Worm (Caenorhabditis elegans): ENCODE results near the gene bath-37.

- TF ChIP-seq nhr-11 (tag; optimal IDR thresholded peaks at IDR 0.05) = no peak
- TF ChIP-seq dve-1 (tag; optimal IDR thresholded peaks at IDR 0.05) = no peak
- no peak for TF ChIP-seq elt-4 (tag; optimal IDR thresholded peaks at IDR 0.05)
Measured at ce11 chrIV:12121076-12121475, 52.4 kb downstream of the bath-37 start, which contains the start of the genes ddb-1 and M18.6.
